Worm (Caenorhabditis elegans) whole organism, L4 larva: Measurements from ENCODE around the gene C52E2.2.

Experiments used
- F10B5.3 ChIP-seq: sonication (generic microtip); optimal IDR thresholded peaks from 2 replicates; lab custom pipeline; 2016; ENCODE audit warnings: mild to moderate bottlenecking, missing genetic modification characterization, missing compliant biosample characterization
- F49E8.2 ChIP-seq: sonication (generic microtip); optimal IDR thresholded peaks from 2 replicates; lab custom pipeline; 2016; ENCODE audit warnings: missing compliant biosample characterization, mild to moderate bottlenecking, missing genetic modification characterization, borderline replicate concordance
- R02D3.7 ChIP-seq: fragments of 150-350 bp; sonication (generic microtip); optimal IDR thresholded peaks from 3 replicates; lab custom pipeline; 2014; ENCODE audit warnings: missing biosample characterization, missing genetic modification characterization
- Y105C5A.15 ChIP-seq: fragments of 200-800 bp; sonication (Bioruptor generic); IDR thresholded peaks from 2 replicates; pipeline ENCODE4 v1.3.6; 2022; ENCODE audit warnings: missing genetic modification characterization, missing compliant biosample characterization
- Y75B8A.6 ChIP-seq: fragments of 200-800 bp; sonication (Bioruptor generic); IDR thresholded peaks from 2 replicates; pipeline ENCODE4 v1.3.6; 2022; ENCODE audit warnings: missing genetic modification reagents, missing genetic modification characterization, missing compliant biosample characterization
- ceh-28 ChIP-seq: fragments of 150-350 bp; optimal IDR thresholded peaks from 2 replicates; lab custom pipeline; 2014; ENCODE audit warnings: missing biosample characterization, missing genetic modification reagents, missing genetic modification characterization
- ceh-32 ChIP-seq: sonication (generic microtip); optimal IDR thresholded peaks from 2 replicates; lab custom pipeline; 2016; ENCODE audit warnings: mild to moderate bottlenecking, missing genetic modification characterization, missing compliant biosample characterization; ENCODE audit not compliant: poor library complexity
- cey-2 ChIP-seq: sonication (generic microtip); optimal IDR thresholded peaks from 3 replicates; lab custom pipeline; 2017; ENCODE audit warnings: missing genetic modification characterization, mild to moderate bottlenecking, missing compliant biosample characterization, antibody characterized with exemption, borderline replicate concordance; ENCODE audit not compliant: insufficient read depth
- daf-16 ChIP-seq, 3 experiments: sonication (generic microtip); optimal IDR thresholded peaks; 2 replicates each; lab custom pipeline; 2016 to 2017; ENCODE audit warnings: missing genetic modification characterization in 3 of 3, missing genetic modification reagents in 3 of 3, mild to moderate bottlenecking in 2 of 3, missing compliant biosample characterization in 2 of 3, missing biosample characterization in 1 of 3, moderate library complexity in 1 of 3
- daf-19 ChIP-seq: fragments of 200-800 bp; sonication (Bioruptor generic); conservative IDR thresholded peaks from 2 replicates; pipeline ENCODE4 v1.3.6; 2022; ENCODE audit warnings: missing genetic modification characterization, missing compliant biosample characterization
- daf-8 ChIP-seq: fragments of 200-800 bp; sonication (Bioruptor generic); IDR thresholded peaks from 2 replicates; pipeline ENCODE4 v1.3.6; 2022; ENCODE audit warnings: missing genetic modification characterization, missing compliant biosample characterization
- dmd-8 ChIP-seq: fragments of 200-800 bp; sonication (Bioruptor generic); IDR thresholded peaks from 2 replicates; pipeline ENCODE4 v1.3.6; 2022; ENCODE audit warnings: missing genetic modification characterization, missing compliant biosample characterization
- dve-1 ChIP-seq: sonication (generic microtip); optimal IDR thresholded peaks from 2 replicates; lab custom pipeline; 2017; ENCODE audit warnings: antibody characterized with exemption, mild to moderate bottlenecking, missing genetic modification characterization, missing compliant biosample characterization; ENCODE audit not compliant: insufficient read depth
- egl-43 ChIP-seq: fragments of 200-800 bp; sonication (Bioruptor generic); IDR thresholded peaks from 2 replicates; pipeline ENCODE4 v1.3.6; 2022; ENCODE audit warnings: missing genetic modification reagents, missing genetic modification characterization, missing compliant biosample characterization
- gei-8 ChIP-seq: fragments of 200-800 bp; sonication (Bioruptor generic); optimal IDR thresholded peaks from 2 replicates; lab custom pipeline; 2018; ENCODE audit warnings: mild to moderate bottlenecking, missing genetic modification characterization, missing compliant biosample characterization
- hif-1 ChIP-seq, 2 experiments: sonication (generic microtip); optimal IDR thresholded peaks; 2 replicates each; lab custom pipeline; 2016 to 2017; ENCODE audit warnings: missing compliant biosample characterization in 2 of 2, missing genetic modification characterization in 2 of 2, missing genetic modification reagents in 2 of 2, missing genotype in 2 of 2, mild to moderate bottlenecking in 1 of 2
- lim-7 ChIP-seq: fragments of 200-800 bp; sonication (Bioruptor generic); IDR thresholded peaks from 2 replicates; pipeline ENCODE4 v1.3.6; 2022; ENCODE audit warnings: missing genetic modification characterization, missing compliant biosample characterization
- lin-13 ChIP-seq: fragments of 150-350 bp; optimal IDR thresholded peaks from 2 replicates; lab custom pipeline; 2014; ENCODE audit warnings: missing biosample characterization, missing genetic modification reagents, missing genetic modification characterization
- lin-15B ChIP-seq: fragments of 150-350 bp; sonication (generic microtip); optimal IDR thresholded peaks from 3 replicates; lab custom pipeline; 2014; ENCODE audit warnings: missing biosample characterization, missing genetic modification characterization
- lin-29 ChIP-seq: fragments of 200-800 bp; sonication (Bioruptor generic); IDR thresholded peaks from 2 replicates; pipeline ENCODE4 v1.3.6; 2022; ENCODE audit warnings: missing genetic modification reagents, missing genetic modification characterization, missing compliant biosample characterization
- lin-38 ChIP-seq: fragments of 200-800 bp; sonication (Bioruptor generic); IDR thresholded peaks from 2 replicates; pipeline ENCODE4 v1.3.6; 2022; ENCODE audit warnings: missing genetic modification reagents, missing genetic modification characterization, missing compliant biosample characterization
- lin-39 ChIP-seq: fragments of 150-350 bp; optimal IDR thresholded peaks from 2 replicates; lab custom pipeline; 2014; ENCODE audit warnings: missing biosample characterization, missing genetic modification reagents, missing genetic modification characterization
- madf-9 ChIP-seq: fragments of 200-800 bp; sonication (Bioruptor generic); conservative IDR thresholded peaks from 2 replicates; pipeline ENCODE4 v1.3.6; 2022; ENCODE audit warnings: missing genetic modification reagents, missing genetic modification characterization, missing compliant biosample characterization
- mdt-29 ChIP-seq: fragments of 200-800 bp; sonication (Bioruptor generic); IDR thresholded peaks from 2 replicates; pipeline ENCODE4 v1.3.6; 2022; ENCODE audit warnings: missing genetic modification reagents, missing genetic modification characterization, missing compliant biosample characterization
- mxl-2 ChIP-seq: fragments of 200-800 bp; sonication (Bioruptor generic); conservative IDR thresholded peaks from 2 replicates; pipeline ENCODE4 v1.3.6; 2022; ENCODE audit warnings: missing genetic modification reagents, missing genetic modification characterization, missing compliant biosample characterization
- mxl-3 ChIP-seq: fragments of 200-800 bp; sonication (Bioruptor generic); optimal IDR thresholded peaks from 2 replicates; lab custom pipeline; 2018; ENCODE audit warnings: mild to moderate bottlenecking, missing genetic modification characterization, missing compliant biosample characterization
- nhr-102 ChIP-seq: sonication (generic microtip); optimal IDR thresholded peaks from 2 replicates; lab custom pipeline; 2016; ENCODE audit warnings: mild to moderate bottlenecking, missing genetic modification characterization, moderate library complexity, missing compliant biosample characterization
- nhr-41 ChIP-seq: fragments of 200-800 bp; sonication (Bioruptor generic); IDR thresholded peaks from 2 replicates; pipeline ENCODE4 v1.3.6; 2022; ENCODE audit warnings: missing genetic modification reagents, missing genetic modification characterization, missing compliant biosample characterization
- nhr-6 ChIP-seq: fragments of 150-350 bp; optimal IDR thresholded peaks from 2 replicates; lab custom pipeline; 2014; ENCODE audit warnings: missing biosample characterization, missing genetic modification characterization
- nhr-76 ChIP-seq: fragments of 150-350 bp; optimal IDR thresholded peaks from 2 replicates; lab custom pipeline; 2014; ENCODE audit warnings: missing biosample characterization, missing genetic modification characterization
- pha-4 ChIP-seq, 2 experiments: fragments of 150-350 bp in 1 of 2; fragments of 200-800 bp in 1 of 2; sonication (Bioruptor generic) in 1 of 2; IDR thresholded peaks in 1 of 2; optimal IDR thresholded peaks in 1 of 2; 2 replicates each; pipeline versions ENCODE4 v1.3.6 to Lab custom; 2014 to 2022; ENCODE audit warnings: missing genetic modification characterization in 2 of 2, missing genetic modification reagents in 2 of 2, missing biosample characterization in 1 of 2, missing compliant biosample characterization in 1 of 2
- php-3 ChIP-seq: fragments of 200-800 bp; sonication (Bioruptor generic); IDR thresholded peaks from 2 replicates; pipeline ENCODE4 v1.3.6; 2022; ENCODE audit warnings: missing genetic modification reagents, missing genetic modification characterization, missing compliant biosample characterization
- set-16 ChIP-seq: fragments of 200-800 bp; sonication (Bioruptor generic); IDR thresholded peaks from 2 replicates; pipeline ENCODE4 v1.3.6; 2022; ENCODE audit warnings: missing genetic modification reagents, missing genetic modification characterization, missing compliant biosample characterization
- spr-3 ChIP-seq: fragments of 200-800 bp; sonication (Bioruptor generic); optimal IDR thresholded peaks from 2 replicates; lab custom pipeline; 2018; ENCODE audit warnings: mild to moderate bottlenecking, missing genetic modification characterization, missing compliant biosample characterization
- vab-7 ChIP-seq: fragments of 200-800 bp; sonication (Bioruptor generic); IDR thresholded peaks from 2 replicates; pipeline ENCODE4 v1.3.6; 2022; ENCODE audit warnings: missing genetic modification reagents, missing genetic modification characterization, missing compliant biosample characterization
- zfp-3 ChIP-seq: fragments of 200-800 bp; sonication (Bioruptor generic); conservative IDR thresholded peaks from 2 replicates; pipeline ENCODE4 v1.3.6; 2022; ENCODE audit warnings: missing genetic modification reagents, missing genetic modification characterization, missing compliant biosample characterization
- zip-2 ChIP-seq: fragments of 150-350 bp; optimal IDR thresholded peaks from 2 replicates; lab custom pipeline; 2014; ENCODE audit warnings: missing biosample characterization, missing genetic modification characterization
- ztf-11 ChIP-seq: fragments of 150-350 bp; optimal IDR thresholded peaks from 2 replicates; lab custom pipeline; 2014; ENCODE audit warnings: missing biosample characterization, missing genetic modification characterization

The C52E2.2 gene

ce11 chrII:1852503-1852902, at the start of gene C52E2.2:
C52E2.2 (plus strand) TSS chrII:1852803.
- TF ChIP-seq egl-43 (GFP tag; lab: Robert Waterston, UW) = no peak
- no peak for TF ChIP-seq zfp-3 (GFP tag; lab: Robert Waterston, UW)
- no peak for TF ChIP-seq daf-16 (GFP tag; optimal IDR thresholded peaks at IDR 0.05; lab: Kevin White, UChicago)
- TF ChIP-seq daf-16 (tag; optimal IDR thresholded peaks at IDR 0.05; lab: Kevin White, UChicago) = no peak
- TF ChIP-seq php-3 (GFP tag; lab: Robert Waterston, UW) = no peak
- TF ChIP-seq Y75B8A.6 (GFP tag; lab: Robert Waterston, UW) = no peak
- no peak for TF ChIP-seq daf-8 (GFP tag; lab: Robert Waterston, UW)

ce11 chrII:1806358-1806757, 46.2 kb upstream of the C52E2.2 start, which contains the start of gene C08F1.12:
C08F1.12 (minus strand) TSS chrII:1806458.
- TF ChIP-seq lim-7 (GFP tag; lab: Robert Waterston, UW) (no peak), ztf-11 (no peak), pha-4 (GFP tag; IDR thresholded peaks at IDR 0.05; lab: Robert Waterston, UW) (no peak), pha-4 (tag; optimal IDR thresholded peaks at IDR 0.05; lab: Kevin White, UChicago) (no peak), F49E8.2 (tag; lab: Kevin White, UChicago) (no peak), nhr-76 (tag; lab: Kevin White, UChicago) (no peak)

DNA sequence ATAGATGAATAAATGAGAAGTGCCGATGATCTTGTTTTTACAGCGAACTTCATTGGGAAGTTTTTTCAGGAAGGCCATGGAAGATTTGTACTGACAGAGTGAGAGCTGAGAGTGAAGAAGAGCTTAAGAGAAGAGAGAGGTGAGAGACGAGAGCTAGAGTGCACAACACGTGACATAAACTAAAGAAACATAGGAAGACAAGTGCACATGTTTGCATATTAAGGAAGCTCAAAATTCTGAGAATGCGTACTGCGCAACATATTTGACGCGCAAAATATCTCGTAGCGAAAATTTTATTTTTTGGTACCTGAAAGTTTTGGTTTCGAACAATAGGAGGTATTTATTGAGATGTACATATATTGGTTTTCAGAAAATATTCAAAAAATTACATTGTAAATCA, 44.4 kb upstream of the C52E2.2 start, which contains the start of gene C08F1.8:
TSS of gene C08F1.8 (minus strand) at position 101 of the 400 bp plus-strand sequence.
- TF ChIP-seq mdt-29 (GFP tag; lab: Robert Waterston, UW) (no peak), ceh-32 (tag; lab: Kevin White, UChicago) (no peak), hif-1 (tag; optimal IDR thresholded peaks at IDR 0.05; lab: Kevin White, UChicago) (no peak), set-16 (GFP tag; lab: Robert Waterston, UW) (no peak), ztf-11 (no peak), F10B5.3 (tag; lab: Kevin White, UChicago) (no peak), gei-8 (GFP tag; lab: Kevin White, UChicago) (no peak), ceh-28 (tag; lab: Kevin White, UChicago) (no peak), mxl-2 (no peak), Y105C5A.15 (GFP tag; lab: Robert Waterston, UW) (no peak), cey-2 (tag; lab: Kevin White, UChicago) (no peak)
- TF ChIP-seq, all 104 proteins: peak for 0

DNA sequence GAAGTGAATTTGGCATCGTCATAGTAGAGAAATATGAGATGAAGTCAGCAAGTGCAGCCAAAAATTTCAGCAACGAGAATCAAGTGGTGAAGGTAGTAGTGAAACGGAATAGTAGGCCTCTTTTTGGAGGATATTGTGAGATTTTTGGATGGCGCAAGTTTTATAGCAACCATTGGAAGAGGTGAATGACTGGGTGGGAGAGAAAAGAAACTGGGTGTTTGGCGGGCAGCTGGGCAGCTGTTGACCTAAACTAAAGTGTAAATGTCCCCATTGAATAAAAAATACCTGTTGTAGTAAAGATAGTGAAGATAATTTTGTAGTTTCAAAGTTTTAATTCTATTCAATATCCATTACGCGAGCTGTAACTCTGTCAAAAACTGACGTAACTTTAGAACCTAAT, 36.5 kb upstream of the C52E2.2 start:
- TF ChIP-seq dve-1 (tag; lab: Kevin White, UChicago) (no peak), Y75B8A.6 (GFP tag; lab: Robert Waterston, UW) (no peak), lin-15B (tag; lab: Kevin White, UChicago) (no peak), daf-19 (GFP tag; lab: Robert Waterston, UW) (no peak), nhr-41 (GFP tag; lab: Robert Waterston, UW) (no peak), nhr-102 (tag; lab: Kevin White, UChicago) (no peak), lin-38 (GFP tag; lab: Robert Waterston, UW) (no peak), madf-9 (GFP tag; lab: Robert Waterston, UW) (no peak), vab-7 (GFP tag; lab: Robert Waterston, UW) (no peak), mxl-3 (GFP tag; lab: Kevin White, UChicago) (no peak), php-3 (GFP tag; lab: Robert Waterston, UW) (no peak), dmd-8 (GFP tag; lab: Robert Waterston, UW) (no peak), lin-39 (tag; lab: Kevin White, UChicago) (no peak), nhr-6 (no peak), lin-13 (GFP tag; lab: Kevin White, UChicago) (no peak), R02D3.7 (tag; lab: Kevin White, UChicago) (no peak), zip-2 (tag; lab: Kevin White, UChicago) (no peak), spr-3 (GFP tag; lab: Kevin White, UChicago) (no peak), F10B5.3 (tag; lab: Kevin White, UChicago) (no peak), lin-29 (no peak)
